Fruit fly (Drosophila melanogaster): ENCODE data around the gene CG3226.

CG3226 gene

DNA sequence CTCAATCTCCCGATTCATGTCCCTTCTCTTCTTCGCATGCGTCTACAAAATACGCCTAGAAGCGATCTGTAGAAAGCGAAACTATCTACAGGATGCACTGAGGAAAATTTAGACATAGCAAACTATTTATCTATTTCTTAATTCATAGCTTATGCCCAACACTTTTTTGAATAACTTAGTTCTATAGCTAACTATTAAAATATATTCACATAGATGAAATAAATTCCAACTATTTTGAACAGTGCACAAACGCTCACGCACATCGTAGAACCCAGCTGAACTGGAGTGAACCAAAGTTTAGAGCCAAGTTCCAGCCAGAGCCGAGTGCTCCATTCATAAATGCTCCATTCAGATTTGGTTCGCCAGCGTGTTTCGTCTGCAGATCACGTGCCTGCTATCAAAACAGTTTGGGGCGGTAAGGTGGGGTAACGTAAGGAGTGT, 32.5 kb downstream of the CG3226 start (continued):
- TF ChIP-seq Mad (GFP tag; optimal IDR thresholded peaks at IDR 0.05) (no peak), br (optimal IDR thresholded peaks at IDR 0.05) (no peak), Rx (GFP tag; IDR thresholded peaks at IDR 0.05) (peak; percentile 25; the same call in 1 of the 2 replicates), CG12942 (GFP tag; optimal IDR thresholded peaks at IDR 0.05) (no peak), chm (GFP tag; IDR thresholded peaks at IDR 0.05) (peak; percentile 63), CG6683 (GFP tag; optimal IDR thresholded peaks at IDR 0.05) (no peak), CG12391 (tag; optimal IDR thresholded peaks at IDR 0.05) (peak; percentile 43), h (optimal IDR thresholded peaks at IDR 0.05) (no peak), CG6791 (GFP tag; IDR thresholded peaks at IDR 0.05; ENCODE audit: partially characterized antibody) (no peak), CG9876 (GFP tag; optimal IDR thresholded peaks at IDR 0.05) (no peak), ssp (GFP tag; IDR thresholded peaks at IDR 0.05) (no peak), CG14965 (GFP tag; optimal IDR thresholded peaks at IDR 0.05; ENCODE audit: borderline replicate concordance) (no peak), Hey (tag; optimal IDR thresholded peaks at IDR 0.05) (no peak), BEAF-32 (GFP tag; optimal IDR thresholded peaks at IDR 0.05) (no peak), Spps (tag; optimal IDR thresholded peaks at IDR 0.05) (peak; percentile 4), NfI (GFP tag; optimal IDR thresholded peaks at IDR 0.05) (no peak), Ada2b (GFP tag; IDR thresholded peaks at IDR 0.05) (peak; percentile 52), Ravus (GFP tag; IDR thresholded peaks at IDR 0.05) (no peak; the same call in 1 of the 2 replicates), CG11696 (GFP tag; IDR thresholded peaks at IDR 0.05) (no peak), Dp (GFP tag; optimal IDR thresholded peaks at IDR 0.05) (no peak), pnt (GFP tag; optimal IDR thresholded peaks at IDR 0.05) (no peak), ATbp (GFP tag; optimal IDR thresholded peaks at IDR 0.05) (peak; percentile 31), CG17385 (GFP tag; optimal IDR thresholded peaks at IDR 0.05) (peak; percentile 18), CG8765 (GFP tag; IDR thresholded peaks at IDR 0.05) (no peak), CG18262 (tag; optimal IDR thresholded peaks at IDR 0.05) (peak; percentile 65), Tbp (GFP tag; optimal IDR thresholded peaks at IDR 0.05) (no peak), amos (GFP tag; IDR thresholded peaks at IDR 0.05; ENCODE audit: partially characterized antibody) (no peak), CG3163 (GFP tag; optimal IDR thresholded peaks at IDR 0.05) (no peak), CG7839 (tag; optimal IDR thresholded peaks at IDR 0.05) (peak; percentile 64), CG6854 (GFP tag; optimal IDR thresholded peaks at IDR 0.05) (no peak), CG4282 (GFP tag; optimal IDR thresholded peaks at IDR 0.05) (no peak), tup (GFP tag; optimal IDR thresholded peaks at IDR 0.05) (no peak), Bdp1 (GFP tag; optimal IDR thresholded peaks at IDR 0.05) (no peak), ap (GFP tag; IDR thresholded peaks at IDR 0.05) (no peak), CG16863 (GFP tag; optimal IDR thresholded peaks at IDR 0.05) (peak; percentile 25), jumu (GFP tag; optimal IDR thresholded peaks at IDR 0.05) (peak; percentile 27), CG14710 (tag; optimal IDR thresholded peaks at IDR 0.05) (peak; percentile 43), ranshi (GFP tag; IDR thresholded peaks at IDR 0.05) (peak; percentile 61; the same call in 1 of the 2 replicates), abd-A (tag; optimal IDR thresholded peaks at IDR 0.05) (no peak), Atf3 (GFP tag; optimal IDR thresholded peaks at IDR 0.05) (no peak), Meics (GFP tag; optimal IDR thresholded peaks at IDR 0.05) (peak; percentile 58), fd64A (GFP tag; optimal IDR thresholded peaks at IDR 0.05) (no peak), Poxn (GFP tag; IDR thresholded peaks at IDR 0.05) (no peak), lbe (GFP tag; optimal IDR thresholded peaks at IDR 0.05) (no peak), CG7963 (GFP tag; IDR thresholded peaks at IDR 0.05; ENCODE audit: partially characterized antibody) (no peak), lola (GFP tag; optimal IDR thresholded peaks at IDR 0.05) (peak in 1 of 3 experiments; percentile 59), CG8089 (GFP tag; optimal IDR thresholded peaks at IDR 0.05) (no peak), grn (GFP tag; optimal IDR thresholded peaks at IDR 0.05) (no peak), Dbx (GFP tag; IDR thresholded peaks at IDR 0.05) (peak; percentile 52; the same call in 1 of the 3 replicates), CG1602 (GFP tag; optimal IDR thresholded peaks at IDR 0.05) (peak; percentile 29), tio (GFP tag; optimal IDR thresholded peaks at IDR 0.05) (peak; percentile 8), nom (GFP tag; optimal IDR thresholded peaks at IDR 0.05) (peak; percentile 28)

Data from whole organism, embryonic.